Worm (Caenorhabditis elegans) whole organism, early embryonic: ENCODE measurements around the gene F01F1.11.

Experiments
- B0310.2 ChIP-seq: sonication (generic microtip); optimal IDR thresholded peaks from 2 replicates; lab custom pipeline; 2016; ENCODE audit warnings: mild to moderate bottlenecking, missing genetic modification characterization, missing compliant biosample characterization
- F13C5.2 ChIP-seq: sonication (generic microtip); optimal IDR thresholded peaks from 2 replicates; lab custom pipeline; 2017; ENCODE audit warnings: mild to moderate bottlenecking, missing genetic modification characterization, inconsistent platforms, missing compliant biosample characterization
- aly-1 ChIP-seq: sonication (generic microtip); optimal IDR thresholded peaks from 2 replicates; lab custom pipeline; 2016; ENCODE audit warnings: missing genetic modification characterization, missing compliant biosample characterization
- ama-1 ChIP-seq: fragments of 150-350 bp; optimal IDR thresholded peaks from 2 replicates; lab custom pipeline; 2014
- ceh-13 ChIP-seq: fragments of 200-800 bp; sonication (Bioruptor generic); optimal IDR thresholded peaks from 2 replicates; lab custom pipeline; 2018; ENCODE audit warnings: mild to moderate bottlenecking, missing genetic modification characterization, missing compliant biosample characterization
- ceh-36 ChIP-seq: sonication (generic microtip); optimal IDR thresholded peaks from 2 replicates; lab custom pipeline; 2016; ENCODE audit warnings: missing genetic modification characterization, inconsistent platforms, missing compliant biosample characterization
- ets-7 ChIP-seq: sonication (generic microtip); optimal IDR thresholded peaks from 2 replicates; lab custom pipeline; 2016; ENCODE audit warnings: missing genotype, missing genetic modification characterization, missing compliant biosample characterization
- flt-1 ChIP-seq: fragments of 200-800 bp; sonication (Bioruptor generic); IDR thresholded peaks from 2 replicates; pipeline ENCODE4 v1.3.6; 2022; ENCODE audit warnings: missing genetic modification characterization, missing compliant biosample characterization
- hmbx-1 ChIP-seq: sonication (generic microtip); optimal IDR thresholded peaks from 2 replicates; lab custom pipeline; 2016; ENCODE audit warnings: mild to moderate bottlenecking, missing genetic modification characterization, missing compliant biosample characterization
- hmg-4 ChIP-seq: fragments of 200-800 bp; sonication (Bioruptor generic); optimal IDR thresholded peaks from 2 replicates; lab custom pipeline; 2018; ENCODE audit warnings: mild to moderate bottlenecking, missing genetic modification characterization, missing compliant biosample characterization
- hnd-1 ChIP-seq: sonication (generic microtip); optimal IDR thresholded peaks from 2 replicates; lab custom pipeline; 2016; ENCODE audit warnings: missing genetic modification characterization, missing compliant biosample characterization
- pes-1 ChIP-seq: fragments of 200-800 bp; sonication (Bioruptor generic); IDR thresholded peaks from 2 replicates; pipeline ENCODE4 v1.3.6; 2022; ENCODE audit warnings: missing genetic modification reagents, missing genetic modification characterization, missing compliant biosample characterization
- scrt-1 ChIP-seq: fragments of 200-800 bp; sonication (Bioruptor generic); IDR thresholded peaks from 2 replicates; pipeline ENCODE4 v1.3.6; 2022; ENCODE audit warnings: missing genetic modification characterization, missing compliant biosample characterization
- sea-1 ChIP-seq: fragments of 200-800 bp; sonication (Bioruptor generic); conservative IDR thresholded peaks from 2 replicates; pipeline ENCODE4 v1.3.6; 2022; ENCODE audit warnings: missing genetic modification characterization, missing compliant biosample characterization
- tbx-11 ChIP-seq: fragments of 200-800 bp; sonication (Bioruptor generic); IDR thresholded peaks from 2 replicates; pipeline ENCODE4 v1.3.6; 2022; ENCODE audit warnings: missing genetic modification characterization, missing compliant biosample characterization
- tbx-37 ChIP-seq: fragments of 200-800 bp; sonication (Bioruptor generic); conservative IDR thresholded peaks from 2 replicates; pipeline ENCODE4 v1.3.6; 2022; ENCODE audit warnings: missing genetic modification reagents, missing genetic modification characterization, missing compliant biosample characterization
- tra-4 ChIP-seq: sonication (generic microtip); optimal IDR thresholded peaks from 2 replicates; lab custom pipeline; 2017; ENCODE audit warnings: missing genetic modification characterization, missing compliant biosample characterization

Gene F01F1.11

DNA sequence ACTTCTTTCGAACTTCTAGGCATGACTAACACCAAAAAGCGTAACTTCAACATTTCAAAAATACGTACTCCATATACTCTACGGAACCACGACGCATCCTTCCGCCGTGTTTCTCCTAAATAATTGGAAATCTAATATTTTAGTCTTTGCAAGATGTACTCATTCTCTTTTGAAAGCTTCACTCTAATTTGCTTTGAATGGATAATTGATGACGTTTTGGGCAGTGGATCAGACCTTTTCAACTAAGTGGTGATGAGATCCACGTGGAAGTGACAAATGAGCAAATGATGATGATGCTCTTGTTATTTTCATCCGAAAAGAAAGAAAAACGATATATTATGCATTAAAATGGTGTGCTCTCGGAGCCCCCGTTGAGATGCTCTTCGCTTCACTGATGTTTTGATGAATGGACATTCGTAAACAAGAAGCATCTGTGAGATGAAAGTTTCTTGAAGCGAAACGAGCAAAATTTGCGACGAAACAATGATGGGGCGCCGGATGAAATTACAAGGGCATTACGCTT lies 47.2 kb downstream of the F01F1.11 start:
- TF ChIP-seq F13C5.2, result no peak
- TF ChIP-seq hmbx-1 (tag; lab: Kevin White, UChicago), result no peak
- no peak for TF ChIP-seq flt-1 (GFP tag; lab: Robert Waterston, UW)
- TF ChIP-seq B0310.2 (tag; lab: Kevin White, UChicago), result no peak
- TF ChIP-seq ets-7 (tag; lab: Kevin White, UChicago), result no peak
- TF ChIP-seq tra-4 (tag; lab: Kevin White, UChicago), result no peak
- no peak for TF ChIP-seq ama-1 (lab: Kevin White, UChicago)
- no peak for TF ChIP-seq hmg-4
- TF ChIP-seq aly-1, result no peak
- no peak for TF ChIP-seq pes-1 (GFP tag; lab: Robert Waterston, UW)
- TF ChIP-seq sea-1, result no peak
- no peak for TF ChIP-seq scrt-1 (GFP tag; lab: Robert Waterston, UW)
- no peak for TF ChIP-seq tbx-11 (GFP tag; lab: Robert Waterston, UW)
- TF ChIP-seq ceh-13, result no peak
- TF ChIP-seq ceh-36 (tag; lab: Kevin White, UChicago), result no peak
- no peak for TF ChIP-seq tbx-37 (GFP tag; lab: Robert Waterston, UW)
- no peak for TF ChIP-seq hnd-1 (tag; lab: Kevin White, UChicago)

DNA sequence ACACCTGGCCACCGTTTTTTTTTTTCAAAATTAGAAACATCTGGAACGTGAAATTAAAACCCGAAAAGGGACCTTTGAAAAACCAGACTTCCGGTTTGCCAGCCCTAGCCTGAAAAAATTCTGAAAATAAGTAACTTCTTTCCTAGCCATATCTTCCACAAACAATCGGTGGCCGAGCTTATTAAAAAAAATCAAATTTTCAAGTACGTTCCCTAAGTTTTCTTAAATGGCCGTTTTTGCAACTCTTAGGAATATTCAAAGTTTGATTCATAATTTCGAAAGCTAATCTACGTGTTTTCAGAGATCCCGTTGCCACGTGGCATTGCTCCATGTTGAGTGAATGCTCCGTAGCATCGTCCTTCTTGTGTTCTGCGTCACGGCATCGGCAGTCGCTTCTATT lies 48.1 kb downstream of the F01F1.11 start, which contains the start of gene R12B2.8:
R12B2.8 (plus strand) TSS at position 301 of the 400 bp plus-strand sequence.
- TF ChIP-seq ama-1 (lab: Kevin White, UChicago) (no peak), sea-1 (no peak), flt-1 (GFP tag; lab: Robert Waterston, UW) (no peak), tbx-11 (GFP tag; lab: Robert Waterston, UW) (no peak), ceh-13 (no peak), hmbx-1 (tag; lab: Kevin White, UChicago) (no peak), aly-1 (no peak), ets-7 (tag; lab: Kevin White, UChicago) (no peak), ceh-36 (tag; lab: Kevin White, UChicago) (no peak), tbx-37 (GFP tag; lab: Robert Waterston, UW) (no peak), pes-1 (GFP tag; lab: Robert Waterston, UW) (no peak), tra-4 (tag; lab: Kevin White, UChicago) (no peak), F13C5.2 (no peak), hmg-4 (no peak)

DNA sequence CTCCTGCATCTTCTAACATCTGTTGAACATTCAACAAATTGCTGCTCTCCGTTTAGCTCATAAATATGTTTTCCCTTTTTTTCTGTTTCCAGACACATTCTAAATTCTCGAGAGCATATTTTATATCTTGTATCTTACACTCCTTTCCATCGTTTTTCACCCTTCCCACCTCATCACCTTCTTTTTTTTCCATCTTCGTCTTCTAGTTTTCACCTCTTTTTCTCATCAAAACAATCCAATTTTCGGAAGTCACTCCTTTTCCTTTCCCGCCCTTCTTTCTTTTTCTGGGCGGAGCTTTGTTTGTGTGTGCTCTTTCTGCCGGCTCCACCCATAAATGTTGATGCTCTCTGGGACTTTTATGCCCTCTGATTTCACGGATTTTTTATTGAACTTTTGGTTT lies 48.9 kb downstream of the F01F1.11 start:
- TF ChIP-seq sea-1 (no peak), tbx-37 (GFP tag; lab: Robert Waterston, UW) (no peak), ama-1 (lab: Kevin White, UChicago) (no peak), ets-7 (tag; lab: Kevin White, UChicago) (no peak), F13C5.2 (no peak), tra-4 (tag; lab: Kevin White, UChicago) (no peak), B0310.2 (tag; lab: Kevin White, UChicago) (no peak), hmbx-1 (tag; lab: Kevin White, UChicago) (no peak), hmg-4 (no peak), hnd-1 (tag; lab: Kevin White, UChicago) (no peak), aly-1 (no peak), pes-1 (GFP tag; lab: Robert Waterston, UW) (no peak), tbx-11 (GFP tag; lab: Robert Waterston, UW) (no peak), ceh-36 (tag; lab: Kevin White, UChicago) (no peak), ceh-13 (no peak), scrt-1 (GFP tag; lab: Robert Waterston, UW) (no peak), flt-1 (GFP tag; lab: Robert Waterston, UW) (no peak)
